Worm (Caenorhabditis elegans): ENCODE measurements around the gene tsp-8.
A peak's percentile ranks its signal among the peaks of the same experiment; 100 is the strongest.

- TF ChIP-seq R02D3.7 (tag; optimal IDR thresholded peaks at IDR 0.05) (no peak), alr-1 (tag; optimal IDR thresholded peaks at IDR 0.05) (no peak), ztf-1 (GFP tag; conservative IDR thresholded peaks at IDR 0.05) (no peak), sma-3 (GFP tag; optimal IDR thresholded peaks at IDR 0.05) (no peak), elt-3 (tag; optimal IDR thresholded peaks at IDR 0.05) (no peak), unc-62 (GFP tag; optimal IDR thresholded peaks at IDR 0.05) (no peak), nhr-129 (tag; optimal IDR thresholded peaks at IDR 0.05) (no peak), ZK546.5 (tag; optimal IDR thresholded peaks at IDR 0.05) (no peak), nhr-10 (tag; optimal IDR thresholded peaks at IDR 0.05) (no peak), fos-1 (tag; optimal IDR thresholded peaks at IDR 0.05) (peak; percentile 58), dmd-4 (tag; optimal IDR thresholded peaks at IDR 0.05) (no peak), nhr-23 (tag; optimal IDR thresholded peaks at IDR 0.05) (no peak), zag-1 (tag; optimal IDR thresholded peaks at IDR 0.05) (no peak), mbf-1 (tag; optimal IDR thresholded peaks at IDR 0.05) (no peak)
Measured at ce11 chrX:14768989-14769388, 39.7 kb upstream of the tsp-8 start.

All from whole organism, L2 larva.